Fruit fly (Drosophila melanogaster) whole organism, wandering third instar larva: ENCODE results near the gene Mf.

ENCODE experiments used
- CG32264 ChIP-seq: fragments of 200-800 bp; sonication (Bioruptor generic); optimal IDR thresholded peaks from 2 replicates; lab custom pipeline; 2016; ENCODE audit warnings: missing biosample characterization, missing genetic modification characterization
- CG9705 ChIP-seq: fragments of 200-800 bp; sonication (Bioruptor generic); optimal IDR thresholded peaks from 2 replicates; lab custom pipeline; 2018; ENCODE audit warnings: missing biosample characterization, mild to moderate bottlenecking, missing genetic modification characterization
- Dfd ChIP-seq: fragments of >200 bp; optimal IDR thresholded peaks from 2 replicates; lab custom pipeline; 2017; ENCODE audit warnings: missing biosample characterization, missing genetic modification characterization
- GATAd ChIP-seq: sonication (Bioruptor generic); optimal IDR thresholded peaks from 2 replicates; lab custom pipeline; 2016; ENCODE audit warnings: missing biosample characterization, missing genetic modification characterization
- Hr78 ChIP-seq: fragments of >200 bp; optimal IDR thresholded peaks from 2 replicates; lab custom pipeline; 2017; ENCODE audit warnings: missing biosample characterization, missing genetic modification characterization
- N ChIP-seq: fragments of >200 bp; optimal IDR thresholded peaks from 2 replicates; lab custom pipeline; 2018; ENCODE audit warnings: missing biosample characterization, missing external identifiers, missing genetic modification characterization
- dl ChIP-seq, 2 experiments: fragments of 175-275, 200-275 bp in 1 of 2; fragments of 200-275 bp in 1 of 2; sonication (Bioruptor generic); optimal IDR thresholded peaks; lab custom pipeline; 2018; ENCODE audit warnings: mild to moderate bottlenecking in 2 of 2, missing biosample characterization in 2 of 2, missing genetic modification characterization in 2 of 2, moderate library complexity in 2 of 2; ENCODE audit not compliant: partially characterized antibody in 2 of 2, insufficient read depth in 1 of 2
- dsf ChIP-seq: sonication (Bioruptor generic); optimal IDR thresholded peaks from 2 replicates; lab custom pipeline; 2016; ENCODE audit warnings: missing biosample characterization, missing genetic modification characterization, borderline replicate concordance
- h ChIP-seq: fragments of 200-800 bp; sonication (Bioruptor generic); optimal IDR thresholded peaks from 3 replicates; lab custom pipeline; 2016; ENCODE audit warnings: missing biosample characterization, mild to moderate bottlenecking, missing genetic modification characterization
- lola ChIP-seq: fragments of >200 bp; optimal IDR thresholded peaks from 2 replicates; lab custom pipeline; 2017; ENCODE audit warnings: missing biosample characterization, missing genetic modification characterization
- usp ChIP-seq: fragments of >200 bp; optimal IDR thresholded peaks from 2 replicates; lab custom pipeline; 2017; ENCODE audit warnings: missing biosample characterization, missing genetic modification characterization

dm6 chr3R:15121599-15122394 is 59.5 kb downstream of the Mf start:
- TF ChIP-seq Dfd (GFP tag; lab: Kevin White, UChicago), result no peak
- TF ChIP-seq CG32264 (GFP tag; lab: Kevin White, UChicago), result no peak
- TF ChIP-seq Hr78 (GFP tag; lab: Kevin White, UChicago), result no peak
- no peak for TF ChIP-seq usp (GFP tag; lab: Kevin White, UChicago)
- TF ChIP-seq CG9705 (GFP tag; lab: Kevin White, UChicago), result no peak
- TF ChIP-seq dl (GFP tag; optimal IDR thresholded peaks at IDR 0.05; lab: Kevin White, UChicago; ENCODE audit: insufficient read depth in 1 of 2, partially characterized antibody in 2 of 2), result no peak
- TF ChIP-seq N, result no peak
- no peak for TF ChIP-seq dsf (GFP tag; lab: Kevin White, UChicago)
- TF ChIP-seq h, result no peak
- TF ChIP-seq lola (GFP tag; lab: Kevin White, UChicago), result no peak
- no peak for TF ChIP-seq GATAd
